Worm (Caenorhabditis elegans): ENCODE measurements around the gene C36C9.4.
"Not testable (repeated sequence)": the region's sequence is repeated elsewhere in the genome, so short reads cannot be mapped to it uniquely, and the experiment has no call there.

The C36C9.4 gene

ce11 chrX:1718479-1718878 lies 21.7 kb upstream of the C36C9.4 start, which contains the start of gene fbxa-53:
TSS of gene fbxa-53 (minus strand) at chrX:1718579.
- TF ChIP-seq tbx-11 (GFP tag; IDR thresholded peaks at IDR 0.05) (no peak), hmbx-1 (tag; optimal IDR thresholded peaks at IDR 0.05) (no peak), pes-1 (GFP tag; IDR thresholded peaks at IDR 0.05) (no peak)

DNA sequence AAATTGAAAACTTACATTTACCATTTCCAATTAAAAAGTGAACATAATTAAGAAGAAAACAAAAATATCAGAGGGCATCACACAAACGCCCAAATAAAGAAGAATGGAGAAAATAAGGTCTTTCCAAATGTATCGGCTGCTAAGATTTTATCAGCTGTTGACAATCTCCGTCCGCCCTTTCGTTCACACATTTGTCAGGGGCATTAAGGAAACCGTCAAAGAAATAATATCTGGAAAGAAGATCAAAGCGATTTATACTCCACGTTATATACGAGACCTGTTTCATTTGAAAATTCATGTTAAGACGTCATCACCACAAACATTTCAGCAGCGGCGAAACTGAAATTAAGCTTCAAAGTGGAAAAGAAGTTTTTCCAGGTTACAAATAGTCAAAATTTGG lies 15.8 kb upstream of the C36C9.4 start, which contains the start of gene fbxa-52:
Gene fbxa-52 (minus strand): TSS at position 101 of the 400 bp plus-strand sequence.
- TF ChIP-seq hnd-1 (tag; optimal IDR thresholded peaks at IDR 0.05): no peak
- no peak for TF ChIP-seq pes-1 (GFP tag; IDR thresholded peaks at IDR 0.05)
- no peak for TF ChIP-seq hmg-4 (GFP tag; optimal IDR thresholded peaks at IDR 0.05)
- TF ChIP-seq tbx-11 (GFP tag; IDR thresholded peaks at IDR 0.05): no peak
- TF ChIP-seq aly-1 (tag; optimal IDR thresholded peaks at IDR 0.05): no peak
- no peak for TF ChIP-seq F13C5.2 (tag; optimal IDR thresholded peaks at IDR 0.05)
- no peak for TF ChIP-seq ets-7 (tag; optimal IDR thresholded peaks at IDR 0.05)
- no peak for TF ChIP-seq ama-1 (optimal IDR thresholded peaks at IDR 0.05)
- no peak for TF ChIP-seq flt-1 (GFP tag; IDR thresholded peaks at IDR 0.05)
- TF ChIP-seq tbx-37 (GFP tag; conservative IDR thresholded peaks at IDR 0.05): no peak
- no peak for TF ChIP-seq ceh-13 (GFP tag; optimal IDR thresholded peaks at IDR 0.05)
- no peak for TF ChIP-seq sea-1 (GFP tag; conservative IDR thresholded peaks at IDR 0.05)
- no peak for TF ChIP-seq ceh-36 (tag; optimal IDR thresholded peaks at IDR 0.05)
- TF ChIP-seq scrt-1 (GFP tag; IDR thresholded peaks at IDR 0.05): no peak
- no peak for TF ChIP-seq tra-4 (tag; optimal IDR thresholded peaks at IDR 0.05)
- TF ChIP-seq hmbx-1 (tag; optimal IDR thresholded peaks at IDR 0.05): no peak
- TF ChIP-seq B0310.2 (tag; optimal IDR thresholded peaks at IDR 0.05): no peak

- TF ChIP-seq tbx-37 (GFP tag; conservative IDR thresholded peaks at IDR 0.05): no peak
- no peak for TF ChIP-seq ama-1 (optimal IDR thresholded peaks at IDR 0.05)
- TF ChIP-seq F13C5.2 (tag; optimal IDR thresholded peaks at IDR 0.05): no peak
- TF ChIP-seq aly-1 (tag; optimal IDR thresholded peaks at IDR 0.05): no peak
- no peak for TF ChIP-seq ceh-36 (tag; optimal IDR thresholded peaks at IDR 0.05)
- TF ChIP-seq ceh-13 (GFP tag; optimal IDR thresholded peaks at IDR 0.05): no peak
- no peak for TF ChIP-seq hmbx-1 (tag; optimal IDR thresholded peaks at IDR 0.05)
- TF ChIP-seq flt-1 (GFP tag; IDR thresholded peaks at IDR 0.05): no peak
- TF ChIP-seq ets-7 (tag; optimal IDR thresholded peaks at IDR 0.05): no peak
- no peak for TF ChIP-seq hnd-1 (tag; optimal IDR thresholded peaks at IDR 0.05)
- TF ChIP-seq tra-4 (tag; optimal IDR thresholded peaks at IDR 0.05): no peak
These were observed 9.8 kb upstream of the C36C9.4 start, which contains the start of gene F07G6.5 for ce11 chrX:1706538-1706937. TSS of gene F07G6.5 (minus strand) at chrX:1706638.

- TF ChIP-seq ceh-36 (tag; optimal IDR thresholded peaks at IDR 0.05): no peak
- TF ChIP-seq F13C5.2 (tag; optimal IDR thresholded peaks at IDR 0.05): no peak
- TF ChIP-seq ets-7 (tag; optimal IDR thresholded peaks at IDR 0.05): no peak
- TF ChIP-seq B0310.2 (tag; optimal IDR thresholded peaks at IDR 0.05): no peak
- TF ChIP-seq hmg-4 (GFP tag; optimal IDR thresholded peaks at IDR 0.05): no peak
- no peak for TF ChIP-seq tbx-37 (GFP tag; conservative IDR thresholded peaks at IDR 0.05)
- no peak for TF ChIP-seq sea-1 (GFP tag; conservative IDR thresholded peaks at IDR 0.05)
- TF ChIP-seq flt-1 (GFP tag; IDR thresholded peaks at IDR 0.05): no peak
- no peak for TF ChIP-seq ceh-13 (GFP tag; optimal IDR thresholded peaks at IDR 0.05)
- TF ChIP-seq tbx-11 (GFP tag; IDR thresholded peaks at IDR 0.05): no peak
- TF ChIP-seq hnd-1 (tag; optimal IDR thresholded peaks at IDR 0.05): no peak
- no peak for TF ChIP-seq scrt-1 (GFP tag; IDR thresholded peaks at IDR 0.05)
- TF ChIP-seq pes-1 (GFP tag; IDR thresholded peaks at IDR 0.05): no peak
These were observed 7.1 kb upstream of the C36C9.4 start, which contains the start of gene C36C9.5 for ce11 chrX:1703840-1704239. TSS of gene C36C9.5 (minus strand) at chrX:1703940.

- no peak for TF ChIP-seq flt-1 (GFP tag; IDR thresholded peaks at IDR 0.05)
- TF ChIP-seq sea-1 (GFP tag; conservative IDR thresholded peaks at IDR 0.05): no peak
- no peak for TF ChIP-seq scrt-1 (GFP tag; IDR thresholded peaks at IDR 0.05)
- no peak for TF ChIP-seq tbx-11 (GFP tag; IDR thresholded peaks at IDR 0.05)
- TF ChIP-seq B0310.2 (tag; optimal IDR thresholded peaks at IDR 0.05): no peak
- no peak for TF ChIP-seq hnd-1 (tag; optimal IDR thresholded peaks at IDR 0.05)
These were observed 6.3 kb upstream of the C36C9.4 start for ce11 chrX:1703049-1703448.

ce11 chrX:1698476-1698875 lies 1.7 kb upstream of the C36C9.4 start:
- no peak for TF ChIP-seq F13C5.2 (tag; optimal IDR thresholded peaks at IDR 0.05)
- TF ChIP-seq hnd-1 (tag; optimal IDR thresholded peaks at IDR 0.05): no peak
- no peak for TF ChIP-seq B0310.2 (tag; optimal IDR thresholded peaks at IDR 0.05)
- no peak for TF ChIP-seq scrt-1 (GFP tag; IDR thresholded peaks at IDR 0.05)
- no peak for TF ChIP-seq ama-1 (optimal IDR thresholded peaks at IDR 0.05)
- no peak for TF ChIP-seq sea-1 (GFP tag; conservative IDR thresholded peaks at IDR 0.05)
- no peak for TF ChIP-seq pes-1 (GFP tag; IDR thresholded peaks at IDR 0.05)
- no peak for TF ChIP-seq ceh-36 (tag; optimal IDR thresholded peaks at IDR 0.05)
- no peak for TF ChIP-seq hmbx-1 (tag; optimal IDR thresholded peaks at IDR 0.05)
- TF ChIP-seq ceh-13 (GFP tag; optimal IDR thresholded peaks at IDR 0.05): no peak
- no peak for TF ChIP-seq hmg-4 (GFP tag; optimal IDR thresholded peaks at IDR 0.05)
- no peak for TF ChIP-seq tbx-11 (GFP tag; IDR thresholded peaks at IDR 0.05)
- TF ChIP-seq flt-1 (GFP tag; IDR thresholded peaks at IDR 0.05): no peak
- no peak for TF ChIP-seq ets-7 (tag; optimal IDR thresholded peaks at IDR 0.05)
- no peak for TF ChIP-seq aly-1 (tag; optimal IDR thresholded peaks at IDR 0.05)
- TF ChIP-seq tbx-37 (GFP tag; conservative IDR thresholded peaks at IDR 0.05): no peak
- no peak for TF ChIP-seq tra-4 (tag; optimal IDR thresholded peaks at IDR 0.05)

- not testable (repeated sequence) for TF ChIP-seq hmbx-1 (tag; optimal IDR thresholded peaks at IDR 0.05); tra-4 (tag; optimal IDR thresholded peaks at IDR 0.05); flt-1 (GFP tag; IDR thresholded peaks at IDR 0.05)
These were observed 5.9 kb downstream of the C36C9.4 start, which contains the start of gene C36C9.6 for ce11 chrX:1690894-1691293. TSS of gene C36C9.6 (minus strand) at chrX:1690994.

ce11 chrX:1689996-1690395 lies 6.8 kb downstream of the C36C9.4 start, which contains the start of gene C36C9.12:
TSS of gene C36C9.12 (minus strand) at chrX:1690096.
- not testable (repeated sequence) for TF ChIP-seq ceh-36 (tag; optimal IDR thresholded peaks at IDR 0.05); aly-1 (tag; optimal IDR thresholded peaks at IDR 0.05); ama-1 (optimal IDR thresholded peaks at IDR 0.05)
